Fruit fly (Drosophila melanogaster) whole organism, embryonic: Measurements from ENCODE around the gene Rlb1.

Experiments used
- Antp ChIP-seq: fragments of 200-800 bp; sonication (Bioruptor generic); optimal IDR thresholded peaks from 3 replicates; lab custom pipeline; 2016; ENCODE audit warnings: missing biosample characterization, missing genetic modification characterization
- CG10267 ChIP-seq: fragments of 200-800 bp; sonication (Bioruptor generic); optimal IDR thresholded peaks from 2 replicates; lab custom pipeline; 2018; ENCODE audit warnings: missing biosample characterization, mild to moderate bottlenecking, missing genetic modification characterization, moderate library complexity
- CG10321 ChIP-seq: fragments of 200-800 bp; sonication (Bioruptor generic); IDR thresholded peaks from 2 replicates; pipeline ENCODE4 v1.3.6; 2022; ENCODE audit warnings: missing biosample characterization, missing genetic modification characterization
- CG10431 ChIP-seq: fragments of 200-800 bp; sonication (Bioruptor generic); optimal IDR thresholded peaks from 3 replicates; lab custom pipeline; 2018; ENCODE audit warnings: missing biosample characterization, mild to moderate bottlenecking, missing genetic modification characterization
- CG12155 ChIP-seq: fragments of 200-800 bp; sonication (Bioruptor generic); optimal IDR thresholded peaks from 3 replicates; lab custom pipeline; 2016; ENCODE audit warnings: missing biosample characterization, missing genetic modification characterization
- CG13296 ChIP-seq: fragments of 200-800 bp; sonication (Bioruptor generic); optimal IDR thresholded peaks from 3 replicates; lab custom pipeline; 2018; ENCODE audit warnings: missing biosample characterization, mild to moderate bottlenecking, missing genetic modification characterization
- CG14441 ChIP-seq: fragments of 200-800 bp; sonication (Bioruptor generic); IDR thresholded peaks from 2 replicates; pipeline ENCODE4 v1.3.6; 2022; ENCODE audit warnings: missing biosample characterization, missing genetic modification characterization
- CG14667 ChIP-seq: fragments of 200-800 bp; sonication (Bioruptor generic); IDR thresholded peaks from 2 replicates; pipeline ENCODE4 v1.3.6; 2022; ENCODE audit warnings: missing biosample characterization, missing genetic modification characterization
- CG14710 ChIP-seq: fragments of 200-800 bp; sonication (Bioruptor generic); optimal IDR thresholded peaks from 3 replicates; lab custom pipeline; 2019; ENCODE audit warnings: missing biosample characterization, mild to moderate bottlenecking, missing genetic modification characterization, moderate library complexity
- CG15601 ChIP-seq: fragments of 200-800 bp; sonication (Bioruptor generic); optimal IDR thresholded peaks from 3 replicates; lab custom pipeline; 2019; ENCODE audit warnings: missing biosample characterization, mild to moderate bottlenecking, missing genetic modification characterization, moderate library complexity
- CG16863 ChIP-seq: fragments of 200-800 bp; sonication (Bioruptor generic); optimal IDR thresholded peaks from 3 replicates; lab custom pipeline; 2016; ENCODE audit warnings: missing biosample characterization, missing genetic modification characterization
- CG17912 ChIP-seq: fragments of 200-800 bp; sonication (Bioruptor generic); optimal IDR thresholded peaks from 2 replicates; lab custom pipeline; 2018; ENCODE audit warnings: missing biosample characterization, mild to moderate bottlenecking, missing genetic modification characterization
- CG18619 ChIP-seq: fragments of 200-800 bp; sonication (Bioruptor generic); optimal IDR thresholded peaks from 3 replicates; lab custom pipeline; 2017; ENCODE audit warnings: missing biosample characterization, mild to moderate bottlenecking, missing genetic modification characterization
- CG30020 ChIP-seq: fragments of 200-800 bp; optimal IDR thresholded peaks from 2 replicates; lab custom pipeline; 2019; ENCODE audit warnings: missing biosample characterization, mild to moderate bottlenecking, missing genetic modification characterization, moderate library complexity
- CG31441 ChIP-seq: fragments of 200-800 bp; sonication (Bioruptor generic); IDR thresholded peaks from 2 replicates; pipeline ENCODE4 v1.3.6; 2022; ENCODE audit warnings: missing biosample characterization, missing genetic modification characterization
- CG4328 ChIP-seq: fragments of 200-800 bp; sonication (Bioruptor generic); optimal IDR thresholded peaks from 3 replicates; lab custom pipeline; 2017; ENCODE audit warnings: missing biosample characterization, missing genetic modification reagents, missing genetic modification characterization
- CG4404 ChIP-seq: fragments of 200-800 bp; sonication (Bioruptor generic); IDR thresholded peaks from 2 replicates; pipeline ENCODE4 v1.3.6; 2022; ENCODE audit warnings: missing biosample characterization, missing genetic modification characterization
- CG6254 ChIP-seq: fragments of 200-800 bp; sonication (Bioruptor generic); optimal IDR thresholded peaks from 3 replicates; lab custom pipeline; 2017; ENCODE audit warnings: mild to moderate bottlenecking, missing biosample characterization, missing genetic modification reagents, missing genetic modification characterization
- CG6272 ChIP-seq: fragments of 200-800 bp; sonication (Bioruptor generic); IDR thresholded peaks from 2 replicates; pipeline ENCODE4 v1.3.6; 2022; ENCODE audit warnings: missing biosample characterization, missing genetic modification characterization
- CG8359 ChIP-seq: fragments of 200-800 bp; sonication (Bioruptor generic); optimal IDR thresholded peaks from 2 replicates; lab custom pipeline; 2017; ENCODE audit warnings: missing biosample characterization, mild to moderate bottlenecking, missing genetic modification characterization, borderline replicate concordance
- CG9215 ChIP-seq: fragments of 200-800 bp; sonication (Bioruptor generic); IDR thresholded peaks from 2 replicates; pipeline ENCODE4 v1.3.6; 2022; ENCODE audit warnings: missing biosample characterization, missing genetic modification characterization
- D19B ChIP-seq: fragments of 200-800 bp; sonication (Bioruptor generic); optimal IDR thresholded peaks from 2 replicates; lab custom pipeline; 2017; ENCODE audit warnings: missing biosample characterization, mild to moderate bottlenecking, missing genetic modification characterization
- HmgZ ChIP-seq: fragments of 200-800 bp; sonication (Bioruptor generic); optimal IDR thresholded peaks from 2 replicates; lab custom pipeline; 2018; ENCODE audit warnings: missing biosample characterization, mild to moderate bottlenecking, missing genetic modification characterization
- Kr ChIP-seq: fragments of 200-800 bp; sonication (Bioruptor generic); optimal IDR thresholded peaks from 2 replicates; lab custom pipeline; 2017; ENCODE audit warnings: missing biosample characterization, mild to moderate bottlenecking, missing genetic modification characterization
- Med ChIP-seq: fragments of 200-800 bp; sonication (Bioruptor generic); peaks from one replicate; lab custom pipeline; 2016; ENCODE audit warnings: missing biosample characterization, missing genetic modification characterization, mild to moderate bottlenecking, inconsistent platforms, moderate library complexity
- Ptx1 ChIP-seq: fragments of 200-800 bp; sonication (Bioruptor generic); IDR thresholded peaks from 2 replicates; pipeline ENCODE4 v1.3.6; 2022; ENCODE audit warnings: missing biosample characterization, missing genetic modification characterization
- Sox102F ChIP-seq: fragments of 200-800 bp; sonication (Bioruptor generic); optimal IDR thresholded peaks from 2 replicates; lab custom pipeline; 2018; ENCODE audit warnings: missing biosample characterization, mild to moderate bottlenecking, missing genetic modification characterization, moderate library complexity
- Stat92E ChIP-seq, 3 experiments: fragments of >200 bp in 2 of 3; fragments of 200-800 bp in 1 of 3; sonication (Bioruptor generic) in 1 of 3; optimal IDR thresholded peaks; 2 replicates each; lab custom pipeline; 2017 to 2019; ENCODE audit warnings: missing biosample characterization in 3 of 3, missing genetic modification characterization in 3 of 3, mild to moderate bottlenecking in 1 of 3, moderate library complexity in 1 of 3
- TFAM ChIP-seq: fragments of 200-800 bp; sonication (Bioruptor generic); optimal IDR thresholded peaks from 2 replicates; lab custom pipeline; 2017; ENCODE audit warnings: missing biosample characterization, missing genetic modification characterization, inconsistent platforms
- al ChIP-seq: fragments of 200-800 bp; sonication (Bioruptor generic); IDR thresholded peaks from 2 replicates; pipeline ENCODE4 v1.3.6; 2022; ENCODE audit warnings: missing biosample characterization, missing genetic modification characterization
- ap ChIP-seq: fragments of 200-800 bp; sonication (Bioruptor generic); IDR thresholded peaks from 2 replicates; pipeline ENCODE4 v1.3.6; 2022; ENCODE audit warnings: missing biosample characterization, missing genetic modification characterization
- br ChIP-seq: fragments of >200 bp; optimal IDR thresholded peaks from 2 replicates; lab custom pipeline; 2017
- ci ChIP-seq: fragments of 200-800 bp; sonication (Bioruptor generic); IDR thresholded peaks from 3 replicates; pipeline ENCODE4 v1.3.6; 2022; ENCODE audit warnings: missing biosample characterization, missing genetic modification characterization
- cwo ChIP-seq: fragments of 200-800 bp; sonication (Bioruptor generic); optimal IDR thresholded peaks from 3 replicates; lab custom pipeline; 2017; ENCODE audit warnings: missing biosample characterization, missing genetic modification characterization, mild to moderate bottlenecking, moderate library complexity, missing genetic modification reagents
- dmrt99B ChIP-seq: fragments of 200-800 bp; sonication (Bioruptor generic); optimal IDR thresholded peaks from 2 replicates; lab custom pipeline; 2018; ENCODE audit warnings: missing biosample characterization, mild to moderate bottlenecking, missing genetic modification characterization, moderate library complexity
- eve ChIP-seq, 2 experiments: fragments of >200 bp; optimal IDR thresholded peaks; 2 replicates each; lab custom pipeline; 2017; ENCODE audit warnings: missing biosample characterization in 2 of 2, missing genetic modification characterization in 2 of 2
- fd64A ChIP-seq: fragments of 200-800 bp; sonication (Bioruptor generic); optimal IDR thresholded peaks from 3 replicates; lab custom pipeline; 2018; ENCODE audit warnings: missing biosample characterization, mild to moderate bottlenecking, missing genetic modification characterization
- ftz-f1 ChIP-seq: fragments of 200-800 bp; sonication (Bioruptor generic); optimal IDR thresholded peaks from 2 replicates; lab custom pipeline; 2016; ENCODE audit warnings: missing biosample characterization, missing genetic modification characterization
- gce ChIP-seq: fragments of 200-800 bp; sonication (Bioruptor generic); IDR thresholded peaks from 3 replicates; pipeline ENCODE4 v1.3.6; 2022; ENCODE audit warnings: missing biosample characterization, missing genetic modification characterization
- gt ChIP-seq: fragments of 200-800 bp; sonication (Bioruptor generic); IDR thresholded peaks from 2 replicates; pipeline ENCODE4 v1.3.6; 2022; ENCODE audit warnings: missing biosample characterization, missing genetic modification characterization
- jigr1 ChIP-seq: fragments of 200-800 bp; sonication (Bioruptor generic); IDR thresholded peaks from 3 replicates; pipeline ENCODE4 v1.3.6; 2022; ENCODE audit warnings: missing biosample characterization, missing genetic modification characterization
- org-1 ChIP-seq: fragments of 200-800 bp; sonication (Bioruptor generic); optimal IDR thresholded peaks from 2 replicates; lab custom pipeline; 2017; ENCODE audit warnings: missing biosample characterization, missing genetic modification characterization
- phol ChIP-seq: fragments of 200-800 bp; sonication (Bioruptor generic); optimal IDR thresholded peaks from 3 replicates; lab custom pipeline; 2018; ENCODE audit warnings: missing biosample characterization, mild to moderate bottlenecking, missing genetic modification characterization, moderate library complexity
- pnt ChIP-seq: fragments of 200-800 bp; sonication (Bioruptor generic); optimal IDR thresholded peaks from 3 replicates; lab custom pipeline; 2016; ENCODE audit warnings: missing biosample characterization, missing genetic modification characterization
- psq ChIP-seq: fragments of 200-800 bp; sonication (Bioruptor generic); optimal IDR thresholded peaks from 2 replicates; lab custom pipeline; 2017; ENCODE audit warnings: missing biosample characterization, missing genetic modification characterization
- repo ChIP-seq: fragments of 200-800 bp; sonication (Bioruptor generic); optimal IDR thresholded peaks from 2 replicates; lab custom pipeline; 2016; ENCODE audit warnings: missing biosample characterization, missing genetic modification characterization
- rib ChIP-seq: fragments of 200-800 bp; sonication (Bioruptor generic); IDR thresholded peaks from 2 replicates; pipeline ENCODE4 v1.3.6; 2022; ENCODE audit warnings: missing biosample characterization, missing genetic modification characterization
- schlank ChIP-seq: fragments of 200-800 bp; sonication (Bioruptor generic); optimal IDR thresholded peaks from 2 replicates; lab custom pipeline; 2018; ENCODE audit warnings: missing biosample characterization, mild to moderate bottlenecking, missing genetic modification characterization
- stwl ChIP-seq: fragments of 200-800 bp; sonication (Bioruptor generic); optimal IDR thresholded peaks from 3 replicates; lab custom pipeline; 2018; ENCODE audit warnings: missing biosample characterization, mild to moderate bottlenecking, missing genetic modification characterization, moderate library complexity
- tgo ChIP-seq: fragments of 200-800 bp; sonication (Bioruptor generic); IDR thresholded peaks from 3 replicates; pipeline ENCODE4 v1.3.6; 2022; ENCODE audit warnings: missing biosample characterization, missing genetic modification characterization
- ttk ChIP-seq: fragments of 200-800 bp; sonication (Bioruptor generic); IDR thresholded peaks from 2 replicates; pipeline ENCODE4 v2.1.2; 2022; ENCODE audit warnings: missing biosample characterization, missing genetic modification characterization
- tx ChIP-seq: fragments of 200-800 bp; sonication (Bioruptor generic); optimal IDR thresholded peaks from 2 replicates; lab custom pipeline; 2016; ENCODE audit warnings: missing biosample characterization, missing genetic modification characterization
- yki ChIP-seq: fragments of >200 bp; optimal IDR thresholded peaks from 3 replicates; lab custom pipeline; 2018

The Rlb1 gene

DNA sequence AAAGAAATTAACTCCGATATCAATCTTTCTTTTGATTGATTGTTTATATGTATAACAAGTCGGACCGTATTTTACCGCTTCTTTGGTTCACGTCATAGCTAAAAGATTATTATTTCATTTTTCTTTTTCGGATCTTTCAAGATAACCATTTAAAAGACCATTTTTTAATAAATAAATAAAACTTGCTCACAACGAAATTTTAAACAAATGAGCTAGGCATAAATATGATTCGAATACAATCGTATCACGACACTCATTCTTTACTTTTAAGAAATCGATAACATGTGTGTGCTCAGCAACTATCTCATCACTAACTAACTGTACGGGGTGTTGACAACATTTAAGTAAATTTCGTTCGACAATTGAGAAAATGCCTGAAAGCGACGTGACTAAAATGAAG, 8.8 kb upstream of the Rlb1 start, which contains the start of gene CG8149 (continued):
- TF ChIP-seq CG17912 (GFP tag; lab: Kevin White, UChicago) (no peak), CG30020 (tag; lab: Kevin White, UChicago) (peak; percentile 72), CG15601 (tag; lab: Kevin White, UChicago) (peak; percentile 54), br (lab: Kevin White, UChicago) (no peak), CG14441 (no peak), CG6254 (no peak), CG10321 (GFP tag; lab: Robert Waterston, UW) (no peak), D19B (GFP tag; lab: Kevin White, UChicago) (no peak), psq (GFP tag; lab: Kevin White, UChicago) (no peak), Antp (no peak), rib (GFP tag; lab: Robert Waterston, UW) (no peak), stwl (tag; lab: Kevin White, UChicago) (peak; percentile 80), CG10431 (GFP tag; lab: Kevin White, UChicago) (no peak), tgo (no peak), Ptx1 (no peak), repo (no peak), CG8359 (GFP tag; lab: Kevin White, UChicago) (no peak), ci (no peak; the same call in 2 of the 3 replicates), CG14710 (tag; lab: Kevin White, UChicago) (peak; percentile 86), ttk (GFP tag; lab: Robert Waterston, UW) (no peak), tx (no peak), CG14667 (no peak), TFAM (GFP tag; lab: Kevin White, UChicago) (no peak), gt (GFP tag; lab: Robert Waterston, UW) (no peak), HmgZ (tag; lab: Kevin White, UChicago) (peak; percentile 21), dmrt99B (no peak), CG9215 (GFP tag; lab: Robert Waterston, UW) (no peak), Sox102F (GFP tag; lab: Kevin White, UChicago) (no peak), ap (GFP tag; lab: Robert Waterston, UW) (no peak), CG6272 (GFP tag; lab: Robert Waterston, UW) (no peak), CG12155 (no peak), CG18619 (GFP tag; lab: Kevin White, UChicago) (no peak), Stat92E (GFP tag; optimal IDR thresholded peaks at IDR 0.05; lab: Kevin White, UChicago) (no peak), cwo (GFP tag; lab: Kevin White, UChicago) (no peak), CG31441 (GFP tag; lab: Robert Waterston, UW) (peak; percentile 45; the same call in 1 of the 2 replicates), yki (lab: Kevin White, UChicago) (no peak), CG4328 (GFP tag; lab: Kevin White, UChicago) (no peak), fd64A (GFP tag; lab: Kevin White, UChicago) (no peak), CG10267 (tag; lab: Kevin White, UChicago) (peak; percentile 72), jigr1 (no peak), Med (GFP tag; lab: Kevin White, UChicago) (peak; percentile 77), al (no peak), pnt (no peak), gce (GFP tag; lab: Robert Waterston, UW) (no peak), Kr (GFP tag; lab: Kevin White, UChicago) (no peak), org-1 (GFP tag; lab: Kevin White, UChicago) (no peak), ftz-f1 (GFP tag; lab: Kevin White, UChicago) (no peak), phol (tag; lab: Kevin White, UChicago) (peak; percentile 66), schlank (tag; lab: Kevin White, UChicago) (no peak), CG4404 (GFP tag; lab: Robert Waterston, UW) (no peak), CG16863 (GFP tag; lab: Kevin White, UChicago) (no peak), eve (GFP tag; optimal IDR thresholded peaks at IDR 0.05; lab: Kevin White, UChicago) (no peak), CG13296 (GFP tag; lab: Kevin White, UChicago) (no peak)
